Worm (Caenorhabditis elegans) whole organism, L4 larva: ENCODE data around the gene H37A05.4.

Experiments used
- D1046.2 ChIP-seq: fragments of 200-800 bp; sonication (Bioruptor generic); IDR thresholded peaks from 2 replicates; pipeline ENCODE4 v1.3.6; 2022; ENCODE audit warnings: missing genetic modification characterization, missing compliant biosample characterization
- F10B5.3 ChIP-seq: sonication (generic microtip); optimal IDR thresholded peaks from 2 replicates; lab custom pipeline; 2016; ENCODE audit warnings: mild to moderate bottlenecking, missing genetic modification characterization, missing compliant biosample characterization
- F44E2.7 ChIP-seq: fragments of 200-800 bp; sonication (Bioruptor generic); IDR thresholded peaks from 2 replicates; pipeline ENCODE4 v2.1.2; 2022; ENCODE audit warnings: missing genetic modification characterization, missing compliant biosample characterization
- R02D3.7 ChIP-seq: fragments of 150-350 bp; sonication (generic microtip); optimal IDR thresholded peaks from 3 replicates; lab custom pipeline; 2014; ENCODE audit warnings: missing biosample characterization, missing genetic modification characterization
- T20F7.1 ChIP-seq: fragments of 200-800 bp; sonication (Bioruptor generic); optimal IDR thresholded peaks from 2 replicates; lab custom pipeline; 2018; ENCODE audit warnings: mild to moderate bottlenecking, missing genetic modification characterization, missing compliant biosample characterization
- Y105C5A.15 ChIP-seq: fragments of 200-800 bp; sonication (Bioruptor generic); IDR thresholded peaks from 2 replicates; pipeline ENCODE4 v1.3.6; 2022; ENCODE audit warnings: missing genetic modification characterization, missing compliant biosample characterization
- Y48G9A.11 ChIP-seq: fragments of 200-800 bp; sonication (Bioruptor generic); IDR thresholded peaks from 2 replicates; pipeline ENCODE4 v1.3.6; 2022; ENCODE audit warnings: missing genetic modification reagents, missing genetic modification characterization, missing compliant biosample characterization
- Y5F2A.4 ChIP-seq: fragments of 200-800 bp; sonication (Bioruptor generic); optimal IDR thresholded peaks from 2 replicates; lab custom pipeline; 2018; ENCODE audit warnings: mild to moderate bottlenecking, missing genetic modification characterization, missing compliant biosample characterization
- Y75B8A.6 ChIP-seq: fragments of 200-800 bp; sonication (Bioruptor generic); IDR thresholded peaks from 2 replicates; pipeline ENCODE4 v1.3.6; 2022; ENCODE audit warnings: missing genetic modification reagents, missing genetic modification characterization, missing compliant biosample characterization
- ZK337.2 ChIP-seq: fragments of 200-800 bp; sonication (Bioruptor generic); IDR thresholded peaks from 2 replicates; pipeline ENCODE4 v1.3.6; 2022; ENCODE audit warnings: missing genetic modification reagents, missing genetic modification characterization, missing compliant biosample characterization
- arid-1 ChIP-seq: fragments of 200-800 bp; sonication (Bioruptor generic); conservative IDR thresholded peaks from 2 replicates; pipeline ENCODE4 v1.3.6; 2022; ENCODE audit warnings: missing genetic modification reagents, missing genetic modification characterization, missing compliant biosample characterization
- ceh-28 ChIP-seq: fragments of 150-350 bp; optimal IDR thresholded peaks from 2 replicates; lab custom pipeline; 2014; ENCODE audit warnings: missing biosample characterization, missing genetic modification reagents, missing genetic modification characterization
- ceh-32 ChIP-seq: sonication (generic microtip); optimal IDR thresholded peaks from 2 replicates; lab custom pipeline; 2016; ENCODE audit warnings: mild to moderate bottlenecking, missing genetic modification characterization, missing compliant biosample characterization; ENCODE audit not compliant: poor library complexity
- ceh-44 ChIP-seq: fragments of 200-800 bp; sonication (Bioruptor generic); IDR thresholded peaks from 2 replicates; pipeline ENCODE4 v1.3.6; 2022; ENCODE audit warnings: missing genetic modification reagents, missing genetic modification characterization, missing compliant biosample characterization
- ceh-62 ChIP-seq: sonication (generic microtip); optimal IDR thresholded peaks from 2 replicates; lab custom pipeline; 2017; ENCODE audit warnings: missing biosample characterization, missing genetic modification characterization
- ceh-82 ChIP-seq: sonication (generic microtip); optimal IDR thresholded peaks from 2 replicates; lab custom pipeline; 2017; ENCODE audit warnings: missing biosample characterization, missing genetic modification characterization
- ctbp-1 ChIP-seq: fragments of 200-800 bp; sonication (Bioruptor generic); IDR thresholded peaks from 2 replicates; pipeline ENCODE4 v1.3.6; 2022; ENCODE audit warnings: missing genetic modification reagents, missing genetic modification characterization, missing compliant biosample characterization
- daf-19 ChIP-seq: fragments of 200-800 bp; sonication (Bioruptor generic); conservative IDR thresholded peaks from 2 replicates; pipeline ENCODE4 v1.3.6; 2022; ENCODE audit warnings: missing genetic modification characterization, missing compliant biosample characterization
- duxl-1 ChIP-seq: sonication (generic microtip); optimal IDR thresholded peaks from 2 replicates; lab custom pipeline; 2016; ENCODE audit warnings: mild to moderate bottlenecking, missing genetic modification characterization, moderate library complexity, missing compliant biosample characterization; ENCODE audit not compliant: poor library complexity
- dve-1 ChIP-seq: sonication (generic microtip); optimal IDR thresholded peaks from 2 replicates; lab custom pipeline; 2017; ENCODE audit warnings: antibody characterized with exemption, mild to moderate bottlenecking, missing genetic modification characterization, missing compliant biosample characterization; ENCODE audit not compliant: insufficient read depth
- egl-27 ChIP-seq: sonication (generic microtip); optimal IDR thresholded peaks from 3 replicates; lab custom pipeline; 2017; ENCODE audit warnings: missing biosample characterization, missing genetic modification reagents, missing genetic modification characterization
- fos-1 ChIP-seq: fragments of 150-350 bp; optimal IDR thresholded peaks from 2 replicates; lab custom pipeline; 2014; ENCODE audit warnings: missing biosample characterization, missing genetic modification characterization
- hif-1 ChIP-seq, 2 experiments: sonication (generic microtip); optimal IDR thresholded peaks; 2 replicates each; lab custom pipeline; 2016 to 2017; ENCODE audit warnings: missing compliant biosample characterization in 2 of 2, missing genetic modification characterization in 2 of 2, missing genetic modification reagents in 2 of 2, missing genotype in 2 of 2, mild to moderate bottlenecking in 1 of 2
- hlh-11 ChIP-seq: fragments of 200-800 bp; sonication (Bioruptor generic); optimal IDR thresholded peaks from 2 replicates; lab custom pipeline; 2018; ENCODE audit warnings: mild to moderate bottlenecking, missing genetic modification characterization, missing compliant biosample characterization
- hmg-1.1 ChIP-seq: fragments of 200-800 bp; sonication (Bioruptor generic); IDR thresholded peaks from 2 replicates; pipeline ENCODE4 v1.3.6; 2022; ENCODE audit warnings: missing genetic modification reagents, missing genetic modification characterization, missing compliant biosample characterization
- lim-7 ChIP-seq: fragments of 200-800 bp; sonication (Bioruptor generic); IDR thresholded peaks from 2 replicates; pipeline ENCODE4 v1.3.6; 2022; ENCODE audit warnings: missing genetic modification characterization, missing compliant biosample characterization
- lin-13 ChIP-seq: fragments of 150-350 bp; optimal IDR thresholded peaks from 2 replicates; lab custom pipeline; 2014; ENCODE audit warnings: missing biosample characterization, missing genetic modification reagents, missing genetic modification characterization
- lin-29 ChIP-seq: fragments of 200-800 bp; sonication (Bioruptor generic); IDR thresholded peaks from 2 replicates; pipeline ENCODE4 v1.3.6; 2022; ENCODE audit warnings: missing genetic modification reagents, missing genetic modification characterization, missing compliant biosample characterization
- lsy-2 ChIP-seq, 2 experiments: fragments of 150-350 bp in 1 of 2; sonication (generic microtip) in 1 of 2; optimal IDR thresholded peaks; 2 replicates each; lab custom pipeline; 2014 to 2017; ENCODE audit warnings: missing biosample characterization in 2 of 2, missing genetic modification characterization in 2 of 2
- madf-9 ChIP-seq: fragments of 200-800 bp; sonication (Bioruptor generic); conservative IDR thresholded peaks from 2 replicates; pipeline ENCODE4 v1.3.6; 2022; ENCODE audit warnings: missing genetic modification reagents, missing genetic modification characterization, missing compliant biosample characterization
- mdt-29 ChIP-seq: fragments of 200-800 bp; sonication (Bioruptor generic); IDR thresholded peaks from 2 replicates; pipeline ENCODE4 v1.3.6; 2022; ENCODE audit warnings: missing genetic modification reagents, missing genetic modification characterization, missing compliant biosample characterization
- mes-2 ChIP-seq: sonication (generic microtip); optimal IDR thresholded peaks from 2 replicates; lab custom pipeline; 2016; ENCODE audit warnings: missing genotype, mild to moderate bottlenecking, missing genetic modification characterization, missing compliant biosample characterization; ENCODE audit not compliant: poor library complexity, severe bottlenecking
- mxl-2 ChIP-seq: fragments of 200-800 bp; sonication (Bioruptor generic); conservative IDR thresholded peaks from 2 replicates; pipeline ENCODE4 v1.3.6; 2022; ENCODE audit warnings: missing genetic modification reagents, missing genetic modification characterization, missing compliant biosample characterization
- nhr-10 ChIP-seq: fragments of 150-350 bp; optimal IDR thresholded peaks from 2 replicates; lab custom pipeline; 2014; ENCODE audit warnings: missing biosample characterization, missing genetic modification characterization
- nhr-102 ChIP-seq: sonication (generic microtip); optimal IDR thresholded peaks from 2 replicates; lab custom pipeline; 2016; ENCODE audit warnings: mild to moderate bottlenecking, missing genetic modification characterization, moderate library complexity, missing compliant biosample characterization
- nhr-11 ChIP-seq: fragments of 150-350 bp; optimal IDR thresholded peaks from 2 replicates; lab custom pipeline; 2014; ENCODE audit warnings: missing biosample characterization, missing genetic modification characterization
- nhr-28 ChIP-seq: fragments of 150-350 bp; optimal IDR thresholded peaks from 2 replicates; lab custom pipeline; 2014; ENCODE audit warnings: missing biosample characterization, missing genetic modification characterization
- nhr-41 ChIP-seq: fragments of 200-800 bp; sonication (Bioruptor generic); IDR thresholded peaks from 2 replicates; pipeline ENCODE4 v1.3.6; 2022; ENCODE audit warnings: missing genetic modification reagents, missing genetic modification characterization, missing compliant biosample characterization
- nhr-6 ChIP-seq: fragments of 150-350 bp; optimal IDR thresholded peaks from 2 replicates; lab custom pipeline; 2014; ENCODE audit warnings: missing biosample characterization, missing genetic modification characterization
- nhr-76 ChIP-seq: fragments of 150-350 bp; optimal IDR thresholded peaks from 2 replicates; lab custom pipeline; 2014; ENCODE audit warnings: missing biosample characterization, missing genetic modification characterization
- pha-4 ChIP-seq, 2 experiments: fragments of 150-350 bp in 1 of 2; fragments of 200-800 bp in 1 of 2; sonication (Bioruptor generic) in 1 of 2; IDR thresholded peaks in 1 of 2; optimal IDR thresholded peaks in 1 of 2; 2 replicates each; pipeline versions ENCODE4 v1.3.6 to Lab custom; 2014 to 2022; ENCODE audit warnings: missing genetic modification characterization in 2 of 2, missing genetic modification reagents in 2 of 2, missing biosample characterization in 1 of 2, missing compliant biosample characterization in 1 of 2
- sdz-12 ChIP-seq: fragments of 200-800 bp; sonication (Bioruptor generic); optimal IDR thresholded peaks from 2 replicates; lab custom pipeline; 2018; ENCODE audit warnings: mild to moderate bottlenecking, missing genetic modification characterization, missing compliant biosample characterization
- tag-97 ChIP-seq: fragments of 200-800 bp; sonication (Bioruptor generic); IDR thresholded peaks from 2 replicates; pipeline ENCODE4 v1.3.6; 2022; ENCODE audit warnings: missing genetic modification characterization, missing compliant biosample characterization
- tra-1 ChIP-seq: fragments of 200-800 bp; sonication (Bioruptor generic); IDR thresholded peaks from 2 replicates; pipeline ENCODE4 v1.3.6; 2022; ENCODE audit warnings: missing genetic modification reagents, missing genetic modification characterization, missing compliant biosample characterization
- unc-130 ChIP-seq: sonication (generic microtip); optimal IDR thresholded peaks from 2 replicates; lab custom pipeline; 2016; ENCODE audit warnings: missing genetic modification reagents, missing genetic modification characterization, missing compliant biosample characterization
- unc-39 ChIP-seq: sonication (generic microtip); optimal IDR thresholded peaks from 2 replicates; lab custom pipeline; 2017; ENCODE audit warnings: missing biosample characterization, missing genetic modification characterization
- unc-62 ChIP-seq, 3 experiments: fragments of 150-350 bp in 1 of 3; sonication (generic microtip); optimal IDR thresholded peaks in 2 of 3; peaks in 1 of 3; 1 replicate in 1 of 3; 2 replicates in 2 of 3; lab custom pipeline; 2014 to 2017; ENCODE audit warnings: missing biosample characterization in 3 of 3, missing genetic modification characterization in 3 of 3, missing genetic modification reagents in 3 of 3, missing genotype in 1 of 3
- ztf-11 ChIP-seq: fragments of 150-350 bp; optimal IDR thresholded peaks from 2 replicates; lab custom pipeline; 2014; ENCODE audit warnings: missing biosample characterization, missing genetic modification characterization
- ztf-7 ChIP-seq: fragments of 150-350 bp; optimal IDR thresholded peaks from 2 replicates; lab custom pipeline; 2014; ENCODE audit warnings: missing biosample characterization, missing genetic modification characterization

Gene H37A05.4

DNA sequence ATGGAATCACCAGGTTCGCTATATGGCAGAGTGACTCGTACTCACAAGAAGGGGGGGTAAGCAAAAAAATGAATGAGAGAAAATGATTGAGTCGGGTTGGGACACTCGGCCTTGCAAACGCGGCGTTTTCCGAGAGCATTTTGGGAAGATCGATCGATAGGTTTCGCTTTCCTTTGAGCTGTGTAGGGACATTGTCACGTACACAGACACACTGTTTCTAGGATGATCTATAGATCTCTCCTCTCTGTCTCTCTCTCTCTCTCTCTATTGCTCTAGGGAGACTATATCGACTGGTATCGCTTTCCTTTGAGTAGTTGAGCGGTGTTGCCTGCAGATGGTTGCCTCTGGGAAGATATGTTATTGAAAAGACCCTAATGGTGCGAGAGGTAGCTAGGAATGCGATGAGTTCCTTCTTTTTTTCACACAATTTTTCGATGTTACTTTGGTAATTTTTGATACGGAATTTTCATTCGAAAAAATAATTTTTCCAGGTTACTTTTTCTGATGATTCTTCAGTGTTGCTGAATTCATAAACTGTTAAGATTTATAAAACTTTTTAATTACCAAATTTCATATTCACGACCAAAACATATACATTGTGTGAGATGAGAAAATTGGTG lies at the start of gene H37A05.4:
TSS of gene H37A05.4 (minus strand) at position 51 of the 620 bp plus-strand sequence.
- no peak for TF ChIP-seq ceh-32
- TF ChIP-seq mxl-2 (GFP tag; lab: Robert Waterston, UW), result no peak
- no peak for TF ChIP-seq ztf-11 (tag; lab: Kevin White, UChicago)
- peak; percentile 88 for TF ChIP-seq nhr-102 (tag; lab: Kevin White, UChicago)
- TF ChIP-seq R02D3.7 (tag; lab: Kevin White, UChicago), result no peak
- no peak for TF ChIP-seq nhr-10
- TF ChIP-seq unc-62 (GFP tag; optimal IDR thresholded peaks at IDR 0.05 in 1 of 2; lab: Kevin White, UChicago), result peak in 1 of 2 experiments; percentile 56
- TF ChIP-seq unc-62 (tag; optimal IDR thresholded peaks at IDR 0.05; lab: Kevin White, UChicago), result no peak
- no peak for TF ChIP-seq unc-130 (GFP tag; lab: Kevin White, UChicago)
- no peak for TF ChIP-seq lsy-2 (tag; optimal IDR thresholded peaks at IDR 0.05; lab: Kevin White, UChicago)
- TF ChIP-seq ZK337.2 (GFP tag; lab: Robert Waterston, UW), result no peak
- TF ChIP-seq Y75B8A.6 (GFP tag; lab: Robert Waterston, UW), result no peak
- peak; percentile 47; the same call in 1 of the 2 replicates for TF ChIP-seq hmg-1.1
- no peak for TF ChIP-seq madf-9 (GFP tag; lab: Robert Waterston, UW)
- TF ChIP-seq nhr-11 (tag; lab: Kevin White, UChicago), result no peak
- TF ChIP-seq pha-4 (GFP tag; IDR thresholded peaks at IDR 0.05; lab: Robert Waterston, UW), result peak; percentile 51; the same call in 1 of the 2 replicates
- no peak for TF ChIP-seq pha-4 (tag; optimal IDR thresholded peaks at IDR 0.05; lab: Kevin White, UChicago)
- peak; percentile 42; the same call in 1 of the 2 replicates for TF ChIP-seq arid-1 (GFP tag; lab: Robert Waterston, UW)
- no peak for TF ChIP-seq ceh-28 (tag; lab: Kevin White, UChicago)
- TF ChIP-seq sdz-12 (GFP tag; lab: Kevin White, UChicago), result peak; percentile 64
- TF ChIP-seq dve-1 (tag; lab: Kevin White, UChicago), result peak; percentile 29
- TF ChIP-seq hif-1 (tag; optimal IDR thresholded peaks at IDR 0.05; lab: Kevin White, UChicago), result peak in 1 of 2 experiments; percentile 26
- no peak for TF ChIP-seq fos-1 (tag; lab: Kevin White, UChicago)
- TF ChIP-seq tra-1 (GFP tag; lab: Robert Waterston, UW), result no peak
- no peak for TF ChIP-seq F10B5.3
- TF ChIP-seq ceh-62, result no peak
- peak; percentile 84 for TF ChIP-seq duxl-1 (tag; lab: Kevin White, UChicago)
- TF ChIP-seq ceh-44 (GFP tag; lab: Robert Waterston, UW), result no peak
- TF ChIP-seq F44E2.7 (GFP tag; lab: Robert Waterston, UW), result no peak
- no peak for TF ChIP-seq lim-7
- 0 out of 2 replicates have a peak, but pooled peaks have one; percentile 36 for TF ChIP-seq ctbp-1 (GFP tag; lab: Robert Waterston, UW)
- peak; percentile 18; the same call in 1 of the 2 replicates for TF ChIP-seq mdt-29 (GFP tag; lab: Robert Waterston, UW)
- TF ChIP-seq lin-29 (GFP tag; lab: Robert Waterston, UW), result no peak
- peak; percentile 81 for TF ChIP-seq Y105C5A.15 (GFP tag; lab: Robert Waterston, UW)
- TF ChIP-seq nhr-41 (GFP tag; lab: Robert Waterston, UW), result peak; percentile 16; the same call in 1 of the 2 replicates
- TF ChIP-seq lin-13 (GFP tag; lab: Kevin White, UChicago), result no peak
- TF ChIP-seq nhr-76 (tag; lab: Kevin White, UChicago), result no peak
- peak; percentile 50; the same call in 1 of the 2 replicates for TF ChIP-seq Y48G9A.11
- no peak for TF ChIP-seq tag-97 (GFP tag; lab: Robert Waterston, UW)
- no peak for TF ChIP-seq daf-19 (GFP tag; lab: Robert Waterston, UW)
- TF ChIP-seq hlh-11 (tag; lab: Kevin White, UChicago), result peak; percentile 23
- TF ChIP-seq ztf-7 (tag; lab: Kevin White, UChicago), result no peak
- peak; percentile 39 for TF ChIP-seq Y5F2A.4 (GFP tag; lab: Kevin White, UChicago)
- peak; percentile 9 for TF ChIP-seq nhr-28
- TF ChIP-seq mes-2 (tag; lab: Kevin White, UChicago), result peak; percentile 38
- TF ChIP-seq ceh-82 (tag; lab: Kevin White, UChicago), result no peak
- no peak for TF ChIP-seq unc-39
- TF ChIP-seq egl-27 (tag; lab: Kevin White, UChicago), result no peak
- 0 out of 2 replicates have a peak, but pooled peaks have one; percentile 42 for TF ChIP-seq D1046.2 (GFP tag; lab: Robert Waterston, UW)
- TF ChIP-seq T20F7.1, result no peak
- TF ChIP-seq nhr-6 (tag; lab: Kevin White, UChicago), result no peak
